Fruit fly (Drosophila melanogaster): ENCODE data around the gene CG33322.
A peak's percentile ranks its signal among the peaks of the same experiment; 100 is the strongest.

The CG33322 gene

DNA sequence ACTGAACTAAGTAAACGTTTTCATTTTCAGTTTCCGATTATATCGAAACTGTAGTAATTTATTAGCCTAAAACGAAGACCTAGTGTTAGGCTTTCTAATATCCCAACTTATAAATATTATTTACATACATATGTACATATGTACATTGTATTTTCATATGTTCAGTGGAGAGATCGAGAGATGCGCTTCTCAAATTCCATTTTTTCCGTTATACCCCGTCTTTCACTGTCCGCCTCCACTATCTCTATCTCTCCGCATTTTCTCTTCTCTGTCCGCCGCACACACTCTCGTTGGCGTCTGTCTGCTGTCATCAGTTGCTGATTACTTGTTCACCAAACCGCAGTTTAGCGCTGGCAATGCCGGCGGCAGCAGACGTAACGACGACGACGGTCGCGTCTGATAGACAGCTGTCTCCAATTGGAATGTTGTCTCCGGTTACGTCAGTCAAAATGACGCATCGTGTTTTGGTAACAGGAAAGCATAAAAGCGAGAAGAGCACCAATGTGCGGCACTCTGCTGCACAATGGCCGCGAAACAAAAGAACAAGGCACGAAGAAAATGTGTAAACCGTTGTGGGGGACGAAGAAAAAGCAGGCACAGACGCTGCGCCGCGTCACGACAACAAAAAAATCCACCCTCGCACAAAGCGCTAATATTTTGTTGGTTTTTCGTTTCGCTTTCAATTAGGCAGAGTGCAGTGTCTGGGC, 6.6 kb upstream of the CG33322 start, which contains the start of gene CG9331 (continued):
- TF ChIP-seq CG6683 (GFP tag; optimal IDR thresholded peaks at IDR 0.05) (no peak), da (GFP tag; optimal IDR thresholded peaks at IDR 0.05) (no peak), Dip3 (GFP tag; optimal IDR thresholded peaks at IDR 0.05) (no peak), mam (GFP tag; optimal IDR thresholded peaks at IDR 0.05) (no peak), crp (GFP tag; optimal IDR thresholded peaks at IDR 0.05) (no peak), CG14014 (GFP tag; IDR thresholded peaks at IDR 0.05) (no peak), sens-2 (GFP tag; IDR thresholded peaks at IDR 0.05) (no peak), C15 (GFP tag; IDR thresholded peaks at IDR 0.05) (no peak), CG7372 (GFP tag; IDR thresholded peaks at IDR 0.05) (no peak), CG10654 (GFP tag; optimal IDR thresholded peaks at IDR 0.05) (no peak), CG14667 (GFP tag; IDR thresholded peaks at IDR 0.05) (no peak), D19B (GFP tag; optimal IDR thresholded peaks at IDR 0.05) (no peak), sens (GFP tag) (peak; percentile 27), CG2712 (tag; optimal IDR thresholded peaks at IDR 0.05) (no peak), Blimp-1 (GFP tag; optimal IDR thresholded peaks at IDR 0.05) (peak; percentile 76), gem (tag; optimal IDR thresholded peaks at IDR 0.05) (no peak), sd (tag; optimal IDR thresholded peaks at IDR 0.05) (peak; percentile 99), Nf-YC (tag; optimal IDR thresholded peaks at IDR 0.05) (no peak), Pdp1 (GFP tag; optimal IDR thresholded peaks at IDR 0.05) (peak in 1 of 2 experiments; percentile 99), danr (GFP tag; IDR thresholded peaks at IDR 0.05) (no peak), lov (optimal IDR thresholded peaks at IDR 0.05) (no peak), lov (GFP tag; IDR thresholded peaks at IDR 0.05) (no peak), Myb (GFP tag; optimal IDR thresholded peaks at IDR 0.05) (no peak), slp2 (GFP tag; optimal IDR thresholded peaks at IDR 0.05) (no peak), CG33557 (GFP tag; optimal IDR thresholded peaks at IDR 0.05) (no peak), ken (GFP tag; IDR thresholded peaks at IDR 0.05) (no peak), aop (GFP tag; IDR thresholded peaks at IDR 0.05) (no peak), Rfx (GFP tag; IDR thresholded peaks at IDR 0.05) (no peak), pzg (GFP tag; optimal IDR thresholded peaks at IDR 0.05) (no peak), Hmx (GFP tag; optimal IDR thresholded peaks at IDR 0.05) (no peak), CG10979 (tag; optimal IDR thresholded peaks at IDR 0.05) (no peak), Awh (GFP tag; IDR thresholded peaks at IDR 0.05) (no peak), Drgx (GFP tag; IDR thresholded peaks at IDR 0.05) (peak; percentile 28; the same call in 1 of the 2 replicates), CG11560 (tag; IDR thresholded peaks at IDR 0.05) (no peak), kay (GFP tag; optimal IDR thresholded peaks at IDR 0.05) (peak; percentile 47), Lpt (GFP tag; optimal IDR thresholded peaks at IDR 0.05) (no peak), ftz-f1 (GFP tag; optimal IDR thresholded peaks at IDR 0.05) (peak; percentile 46), sr (GFP tag; IDR thresholded peaks at IDR 0.05) (peak; percentile 42; the same call in 1 of the 3 replicates), CG2889 (GFP tag; IDR thresholded peaks at IDR 0.05) (no peak), usp (GFP tag; optimal IDR thresholded peaks at IDR 0.05) (no peak), abd-A (tag; optimal IDR thresholded peaks at IDR 0.05) (peak; percentile 92), CG14050 (GFP tag; IDR thresholded peaks at IDR 0.05) (no peak), vnd (GFP tag; IDR thresholded peaks at IDR 0.05; ENCODE audit: partially characterized antibody) (peak; percentile 56; the same call in 1 of the 3 replicates), gfzf (GFP tag; optimal IDR thresholded peaks at IDR 0.05) (no peak), Sin3A (optimal IDR thresholded peaks at IDR 0.05) (no peak), HLH4C (GFP tag; IDR thresholded peaks at IDR 0.05; ENCODE audit: partially characterized antibody) (peak; percentile 48; the same call in 1 of the 3 replicates), fd96Cb (tag; optimal IDR thresholded peaks at IDR 0.05) (no peak), CG9437 (GFP tag; optimal IDR thresholded peaks at IDR 0.05) (peak; percentile 45), bab2 (GFP tag; optimal IDR thresholded peaks at IDR 0.05) (no peak), zen (tag; optimal IDR thresholded peaks at IDR 0.05) (peak; percentile 70), pan (optimal IDR thresholded peaks at IDR 0.05) (no peak), pan (GFP tag; optimal IDR thresholded peaks at IDR 0.05 in 1 of 2, IDR thresholded peaks at IDR 0.05 in 1 of 2) (no peak)

Data from whole organism, embryonic.